Fruit fly (Drosophila melanogaster) whole organism, prepupa: Measurements from ENCODE around the gene mAChR-C.
A peak's percentile ranks its signal among the peaks of the same experiment; 100 is the strongest.

ENCODE experiments used
- Blimp-1 ChIP-seq: fragments of 200-800 bp; sonication (Bioruptor generic); optimal IDR thresholded peaks from 3 replicates; lab custom pipeline; 2017; ENCODE audit warnings: missing biosample characterization, missing genetic modification characterization, mild to moderate bottlenecking, moderate library complexity, missing genetic modification reagents
- CG10631 ChIP-seq: fragments of 200-800 bp; sonication (Bioruptor generic); optimal IDR thresholded peaks from 2 replicates; lab custom pipeline; 2016; ENCODE audit warnings: missing biosample characterization, missing genetic modification characterization
- CG10669 ChIP-seq: fragments of 200-800 bp; sonication (Bioruptor generic); optimal IDR thresholded peaks from 3 replicates; lab custom pipeline; 2018; ENCODE audit warnings: missing biosample characterization, mild to moderate bottlenecking, missing genetic modification characterization, moderate library complexity
- CG11762 ChIP-seq: fragments of 200-800 bp; sonication (Bioruptor generic); optimal IDR thresholded peaks from 3 replicates; lab custom pipeline; 2016; ENCODE audit warnings: missing biosample characterization, missing genetic modification characterization; ENCODE audit not compliant: insufficient read depth
- CG11902 ChIP-seq: fragments of 200-800 bp; sonication (Bioruptor generic); optimal IDR thresholded peaks from 3 replicates; lab custom pipeline; 2016; ENCODE audit warnings: missing biosample characterization, missing genetic modification characterization
- CG15336 ChIP-seq: fragments of 200-800 bp; sonication (Bioruptor generic); IDR thresholded peaks from 2 replicates; pipeline ENCODE4 v1.3.6; 2022; ENCODE audit warnings: missing biosample characterization, missing genetic modification characterization
- CG16779 ChIP-seq: fragments of 200-800 bp; sonication (Bioruptor generic); optimal IDR thresholded peaks from 3 replicates; lab custom pipeline; 2017; ENCODE audit warnings: missing biosample characterization, mild to moderate bottlenecking, missing genetic modification characterization
- CG3032 ChIP-seq: fragments of 200-800 bp; optimal IDR thresholded peaks from 2 replicates; lab custom pipeline; 2019; ENCODE audit warnings: missing biosample characterization, mild to moderate bottlenecking, missing genetic modification characterization, moderate library complexity
- CG31627 ChIP-seq: fragments of 200-800 bp; sonication (Bioruptor generic); optimal IDR thresholded peaks from 3 replicates; lab custom pipeline; 2016; ENCODE audit warnings: missing biosample characterization, missing genetic modification characterization
- CG32006 ChIP-seq: fragments of 200-800 bp; sonication (Bioruptor generic); optimal IDR thresholded peaks from 3 replicates; lab custom pipeline; 2017; ENCODE audit warnings: missing biosample characterization, mild to moderate bottlenecking, missing genetic modification characterization
- CG6163 ChIP-seq: fragments of 200-800 bp; sonication (Bioruptor generic); IDR thresholded peaks from 3 replicates; pipeline ENCODE4 v1.3.6; 2022; ENCODE audit warnings: missing biosample characterization, missing genetic modification characterization
- CG6276 ChIP-seq: fragments of 200-800 bp; sonication (Bioruptor generic); optimal IDR thresholded peaks from 2 replicates; lab custom pipeline; 2017; ENCODE audit warnings: missing biosample characterization, mild to moderate bottlenecking, missing genetic modification characterization
- CG6792 ChIP-seq: fragments of 200-800 bp; sonication (Bioruptor generic); optimal IDR thresholded peaks from 3 replicates; lab custom pipeline; 2016; ENCODE audit warnings: missing biosample characterization, missing genetic modification characterization
- CG6808 ChIP-seq: fragments of 200-800 bp; sonication (Bioruptor generic); optimal IDR thresholded peaks from 3 replicates; lab custom pipeline; 2017; ENCODE audit warnings: missing biosample characterization, missing genetic modification characterization, mild to moderate bottlenecking, moderate library complexity, missing genetic modification reagents
- CG6854 ChIP-seq: fragments of 200-800 bp; sonication (Bioruptor generic); optimal IDR thresholded peaks from 2 replicates; lab custom pipeline; 2017; ENCODE audit warnings: missing biosample characterization, mild to moderate bottlenecking, missing genetic modification characterization
- CG8119 ChIP-seq: fragments of 200-800 bp; sonication (Bioruptor generic); IDR thresholded peaks from 3 replicates; pipeline ENCODE4 v1.3.6; 2022; ENCODE audit warnings: missing biosample characterization, missing genetic modification characterization
- CG8632 ChIP-seq: fragments of 200-800 bp; sonication (Bioruptor generic); optimal IDR thresholded peaks from 3 replicates; lab custom pipeline; 2016; ENCODE audit warnings: missing biosample characterization, missing genetic modification characterization
- Eip75B ChIP-seq: fragments of 200-800 bp; sonication (Bioruptor generic); optimal IDR thresholded peaks from 3 replicates; lab custom pipeline; 2016; ENCODE audit warnings: missing biosample characterization, missing genetic modification characterization
- Eip78C ChIP-seq: fragments of 200-800 bp; sonication (Bioruptor generic); peaks from one replicate; lab custom pipeline; 2016; ENCODE audit warnings: missing biosample characterization, missing genetic modification characterization
- Eip93F ChIP-seq: fragments of 200-800 bp; sonication (Bioruptor generic); optimal IDR thresholded peaks from 2 replicates; lab custom pipeline; 2016; ENCODE audit warnings: missing biosample characterization, mild to moderate bottlenecking, missing genetic modification characterization
- Ets96B ChIP-seq: fragments of 200-800 bp; optimal IDR thresholded peaks from 2 replicates; lab custom pipeline; 2019; ENCODE audit warnings: missing biosample characterization, mild to moderate bottlenecking, missing genetic modification characterization, moderate library complexity
- Hr39 ChIP-seq: fragments of 200-800 bp; sonication (Bioruptor generic); optimal IDR thresholded peaks from 2 replicates; lab custom pipeline; 2016; ENCODE audit warnings: missing biosample characterization, missing genetic modification characterization
- Hr4 ChIP-seq: fragments of 200-800 bp; sonication (Bioruptor generic); optimal IDR thresholded peaks from 3 replicates; lab custom pipeline; 2016; ENCODE audit warnings: missing biosample characterization, missing genetic modification characterization
- Lpt ChIP-seq: fragments of 200-800 bp; sonication (Bioruptor generic); optimal IDR thresholded peaks from 3 replicates; lab custom pipeline; 2016; ENCODE audit warnings: missing biosample characterization, missing genetic modification characterization
- Met ChIP-seq: fragments of 200-800 bp; sonication (Bioruptor generic); optimal IDR thresholded peaks from 3 replicates; lab custom pipeline; 2016; ENCODE audit warnings: missing biosample characterization, missing genetic modification characterization
- Smox ChIP-seq: fragments of 200-800 bp; sonication (Bioruptor generic); optimal IDR thresholded peaks from 3 replicates; lab custom pipeline; 2016; ENCODE audit warnings: missing biosample characterization, missing genetic modification characterization
- Sox14 ChIP-seq: fragments of 200-800 bp; sonication (Bioruptor generic); optimal IDR thresholded peaks from 3 replicates; lab custom pipeline; 2016; ENCODE audit warnings: missing biosample characterization, missing genetic modification characterization
- achi ChIP-seq: fragments of 200-800 bp; sonication (Bioruptor generic); optimal IDR thresholded peaks from 3 replicates; lab custom pipeline; 2016; ENCODE audit warnings: missing biosample characterization, missing genetic modification characterization
- acj6 ChIP-seq: fragments of 200-800 bp; sonication (Bioruptor generic); optimal IDR thresholded peaks from 3 replicates; lab custom pipeline; 2016; ENCODE audit warnings: missing biosample characterization, missing genetic modification characterization
- cyc ChIP-seq: fragments of 200-800 bp; sonication (Bioruptor generic); optimal IDR thresholded peaks from 3 replicates; lab custom pipeline; 2016; ENCODE audit warnings: missing biosample characterization, missing genetic modification characterization
- dac ChIP-seq: fragments of 200-800 bp; sonication (Bioruptor generic); optimal IDR thresholded peaks from 2 replicates; lab custom pipeline; 2017; ENCODE audit warnings: missing biosample characterization, mild to moderate bottlenecking, missing genetic modification characterization
- dsx ChIP-seq: fragments of 200-800 bp; optimal IDR thresholded peaks from 3 replicates; lab custom pipeline; 2019; ENCODE audit warnings: missing biosample characterization, mild to moderate bottlenecking, missing genetic modification characterization, moderate library complexity; ENCODE audit not compliant: poor library complexity, severe bottlenecking
- eg ChIP-seq: fragments of 200-800 bp; sonication (Bioruptor generic); IDR thresholded peaks from 3 replicates; pipeline ENCODE4 v1.3.6; 2022; ENCODE audit warnings: missing biosample characterization, missing genetic modification characterization
- esn ChIP-seq: fragments of 200-800 bp; sonication (Bioruptor generic); optimal IDR thresholded peaks from 2 replicates; lab custom pipeline; 2016; ENCODE audit warnings: missing biosample characterization, mild to moderate bottlenecking, missing genetic modification characterization, moderate library complexity
- fd59A ChIP-seq: fragments of 200-800 bp; sonication (Bioruptor generic); optimal IDR thresholded peaks from 2 replicates; lab custom pipeline; 2017; ENCODE audit warnings: missing biosample characterization, mild to moderate bottlenecking, missing genetic modification characterization, missing genetic modification reagents
- lz ChIP-seq: fragments of 200-800 bp; sonication (Bioruptor generic); optimal IDR thresholded peaks from 3 replicates; lab custom pipeline; 2016; ENCODE audit warnings: missing biosample characterization, missing genetic modification characterization
- pdm3 ChIP-seq: fragments of 200-800 bp; sonication (Bioruptor generic); optimal IDR thresholded peaks from 3 replicates; lab custom pipeline; 2016; ENCODE audit warnings: missing biosample characterization, missing genetic modification characterization
- spab ChIP-seq: fragments of 200-800 bp; sonication (Bioruptor generic); optimal IDR thresholded peaks from 2 replicates; lab custom pipeline; 2017; ENCODE audit warnings: missing biosample characterization, mild to moderate bottlenecking, missing genetic modification characterization, missing genetic modification reagents
- ss ChIP-seq, 2 experiments: fragments of 200-800 bp; sonication (Bioruptor generic); optimal IDR thresholded peaks; 2 replicates in 1 of 2; 3 replicates in 1 of 2; lab custom pipeline; 2017 to 2018; ENCODE audit warnings: mild to moderate bottlenecking in 2 of 2, missing biosample characterization in 2 of 2, missing genetic modification characterization in 2 of 2, moderate library complexity in 1 of 2
- svp ChIP-seq: fragments of 200-800 bp; sonication (Bioruptor generic); peaks from one replicate; lab custom pipeline; 2016; ENCODE audit warnings: missing biosample characterization, missing genetic modification characterization
- topi ChIP-seq: fragments of 200-800 bp; sonication (Bioruptor generic); optimal IDR thresholded peaks from 3 replicates; lab custom pipeline; 2016; ENCODE audit warnings: missing biosample characterization, missing genetic modification characterization
- vri ChIP-seq: fragments of 200-800 bp; sonication (Bioruptor generic); optimal IDR thresholded peaks from 3 replicates; lab custom pipeline; 2016; ENCODE audit warnings: missing biosample characterization, mild to moderate bottlenecking, missing genetic modification characterization

mAChR-C gene

DNA sequence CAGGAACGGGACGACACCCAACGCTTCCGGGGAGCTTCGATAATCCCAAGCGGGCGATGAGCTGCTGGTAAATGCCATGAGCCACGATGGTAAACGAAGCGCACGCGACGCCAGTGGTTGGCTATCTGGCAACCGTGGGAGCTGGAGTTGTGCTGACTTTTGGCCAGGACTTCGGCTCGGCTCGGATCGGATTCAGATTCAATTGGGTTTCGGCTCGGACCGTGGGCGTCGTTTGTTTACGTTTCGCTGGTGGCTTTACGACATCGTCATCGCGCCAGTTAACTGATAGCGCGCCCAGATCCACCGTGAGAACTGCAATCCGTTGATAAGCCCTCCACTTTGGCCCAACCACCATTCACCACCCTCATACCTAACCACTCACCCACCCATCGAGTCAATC lies at the start of gene mAChR-C:
Gene mAChR-C, minus strand, starts transcription at position 101 of the 400 bp plus-strand sequence.
- TF ChIP-seq pdm3, result no peak
- TF ChIP-seq Eip93F, result no peak
- TF ChIP-seq CG32006, result no peak
- no peak for TF ChIP-seq CG6276 (GFP tag; lab: Kevin White, UChicago)
- no peak for TF ChIP-seq CG16779 (tag; lab: Kevin White, UChicago)
- TF ChIP-seq Hr4 (GFP tag; lab: Kevin White, UChicago), result no peak
- TF ChIP-seq CG3032 (tag; lab: Kevin White, UChicago), result no peak
- TF ChIP-seq lz, result no peak
- TF ChIP-seq svp, result no peak
- no peak for TF ChIP-seq CG15336
- TF ChIP-seq Lpt (GFP tag; lab: Kevin White, UChicago), result no peak
- TF ChIP-seq ss (GFP tag; optimal IDR thresholded peaks at IDR 0.05; lab: Kevin White, UChicago), result no peak
- TF ChIP-seq Met (GFP tag; lab: Kevin White, UChicago), result no peak
- TF ChIP-seq acj6, result no peak
- TF ChIP-seq Blimp-1 (GFP tag; lab: Kevin White, UChicago), result no peak
- no peak for TF ChIP-seq CG11762
- TF ChIP-seq Eip78C, result no peak
- no peak for TF ChIP-seq CG6792 (GFP tag; lab: Kevin White, UChicago)
- TF ChIP-seq CG6854 (GFP tag; lab: Kevin White, UChicago), result no peak
- no peak for TF ChIP-seq CG8119 (GFP tag; lab: Robert Waterston, UW)

DNA sequence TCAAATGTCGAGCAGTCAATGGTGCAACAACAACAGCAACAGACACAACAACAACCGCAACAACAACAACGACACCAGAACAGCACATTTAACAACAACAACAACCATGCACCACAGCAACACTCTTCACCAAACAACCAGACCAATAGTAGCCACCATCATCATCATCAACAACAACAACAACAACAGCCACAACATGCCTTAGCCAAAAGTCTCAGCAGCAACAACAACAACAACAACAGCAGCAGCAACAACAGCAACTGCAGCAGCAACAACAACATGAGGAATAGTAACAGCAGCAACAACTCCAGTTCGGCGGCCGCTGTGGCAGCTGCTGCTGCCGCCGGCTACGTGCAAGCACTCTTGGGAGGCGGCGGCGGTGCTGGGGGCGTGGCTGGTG lies 43.9 kb upstream of the mAChR-C start:
- no peak for TF ChIP-seq dac (GFP tag; lab: Kevin White, UChicago)
- no peak for TF ChIP-seq CG11902 (GFP tag; lab: Kevin White, UChicago)
- TF ChIP-seq Hr4 (GFP tag; lab: Kevin White, UChicago), result no peak
- no peak for TF ChIP-seq eg
- TF ChIP-seq CG3032 (tag; lab: Kevin White, UChicago), result no peak
- TF ChIP-seq Smox (GFP tag; lab: Kevin White, UChicago), result no peak
- TF ChIP-seq achi (GFP tag; lab: Kevin White, UChicago), result no peak
- no peak for TF ChIP-seq Eip75B (GFP tag; lab: Kevin White, UChicago)
- no peak for TF ChIP-seq CG32006
- no peak for TF ChIP-seq CG10631
- no peak for TF ChIP-seq Lpt (GFP tag; lab: Kevin White, UChicago)
- TF ChIP-seq topi, result no peak
- TF ChIP-seq, all 60 proteins: peak for 0

DNA sequence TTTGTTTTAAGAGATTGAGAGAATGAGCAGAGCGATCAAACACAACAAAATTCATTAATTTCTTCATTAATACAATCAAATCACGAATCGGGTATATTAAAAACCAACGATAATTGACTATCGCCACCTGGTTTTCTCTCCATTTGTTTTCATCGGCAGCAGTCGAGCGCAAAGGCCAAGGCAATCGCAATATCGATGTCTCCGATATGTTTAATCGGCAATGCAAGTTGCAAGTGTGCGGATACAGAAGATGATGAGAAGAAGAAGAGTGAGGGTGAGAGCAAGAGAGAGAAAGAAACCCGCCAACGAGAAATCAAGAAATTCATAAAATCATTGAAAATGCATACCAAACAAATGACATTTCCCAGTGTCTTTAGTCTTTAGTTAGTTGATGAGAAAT lies 43.3 kb upstream of the mAChR-C start:
- TF ChIP-seq Sox14 (GFP tag; lab: Kevin White, UChicago) (peak; percentile 47), esn (GFP tag; lab: Kevin White, UChicago) (peak; percentile 29), CG10631 (no peak), CG15336 (0 out of 2 replicates have a peak, but pooled peaks have one; percentile 28), Eip78C (peak; percentile 11), svp (peak; percentile 77), cyc (no peak)

DNA sequence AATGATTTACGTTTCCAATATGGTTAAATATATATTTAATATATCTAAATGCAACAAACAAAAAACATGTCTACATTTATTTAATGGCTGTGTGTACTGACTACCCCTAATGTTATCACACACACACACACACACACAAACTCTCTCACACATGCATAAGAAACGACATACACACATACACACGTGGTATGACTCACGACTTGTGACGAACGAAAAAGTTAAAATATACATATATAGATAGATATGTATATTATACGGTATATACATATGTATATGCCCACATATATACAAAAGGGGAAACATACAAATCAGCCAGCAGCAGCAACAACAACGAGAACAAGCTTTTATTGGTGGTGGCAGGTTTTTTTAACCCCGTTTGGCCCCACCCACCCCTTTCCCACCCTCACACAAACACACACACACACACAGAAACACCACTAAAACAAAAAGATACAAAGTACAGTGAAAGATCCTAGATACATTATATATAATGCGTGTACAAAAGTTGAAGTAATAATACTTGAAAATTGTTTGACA lies 42.5 kb upstream of the mAChR-C start:
- TF ChIP-seq CG3032 (tag; lab: Kevin White, UChicago) (peak; percentile 11), Eip78C (peak; percentile 60), cyc (no peak), spab (GFP tag; lab: Kevin White, UChicago) (no peak), CG6808 (GFP tag; lab: Kevin White, UChicago) (no peak), dsx (GFP tag; lab: Kevin White, UChicago) (peak; percentile 1), Smox (GFP tag; lab: Kevin White, UChicago) (no peak), Blimp-1 (GFP tag; lab: Kevin White, UChicago) (no peak), Ets96B (tag; lab: Kevin White, UChicago) (no peak), CG8632 (no peak), Hr39 (GFP tag; lab: Kevin White, UChicago) (no peak), CG8119 (GFP tag; lab: Robert Waterston, UW) (peak; percentile 28; the same call in 1 of the 3 replicates), fd59A (GFP tag; lab: Kevin White, UChicago) (no peak), CG6163 (GFP tag; lab: Robert Waterston, UW) (peak; percentile 5; the same call in 1 of the 3 replicates), svp (no peak), CG11762 (no peak), vri (GFP tag; lab: Kevin White, UChicago) (no peak), eg (no peak), CG15336 (0 out of 2 replicates have a peak, but pooled peaks have one; percentile 8), acj6 (no peak), CG31627 (no peak), ss (GFP tag; optimal IDR thresholded peaks at IDR 0.05; lab: Kevin White, UChicago) (peak in 1 of 2 experiments; percentile 37), CG6854 (GFP tag; lab: Kevin White, UChicago) (no peak), CG10669 (no peak), Eip75B (GFP tag; lab: Kevin White, UChicago) (no peak)
